Worm (Caenorhabditis elegans): ENCODE measurements around the gene Y66D12A.30.

The Y66D12A.30 gene

DNA sequence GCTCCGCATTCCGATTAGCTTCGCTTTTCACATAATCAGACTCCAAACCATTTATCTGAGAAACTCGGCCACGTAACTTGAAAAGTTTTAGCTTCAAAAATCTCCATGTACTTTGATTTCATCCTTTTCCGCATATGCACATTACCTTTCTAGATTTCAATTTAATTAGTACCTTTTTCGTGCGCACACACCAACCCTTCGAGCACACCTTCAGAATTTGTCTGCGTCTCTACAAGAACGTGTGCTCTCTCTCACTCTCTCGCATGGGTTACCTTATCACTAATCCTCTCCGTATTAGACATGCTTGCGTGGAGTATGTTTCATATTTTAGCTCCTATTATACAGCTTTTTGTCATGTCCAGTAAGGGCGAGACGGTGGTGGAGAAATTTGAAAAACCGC, at the start of gene Y66D12A.30:
TSS of gene Y66D12A.30 (plus strand) at position 301 of the 400 bp plus-strand sequence.
- TF ChIP-seq ref-1 (GFP tag; conservative IDR thresholded peaks at IDR 0.05): no peak
- no peak for TF ChIP-seq flt-1 (GFP tag; IDR thresholded peaks at IDR 0.05)
- no peak for TF ChIP-seq T22C8.4 (GFP tag; IDR thresholded peaks at IDR 0.05)
- TF ChIP-seq klf-2 (GFP tag; conservative IDR thresholded peaks at IDR 0.05): no peak
- TF ChIP-seq ztf-23 (GFP tag; IDR thresholded peaks at IDR 0.05): no peak
- no peak for TF ChIP-seq ztf-29 (GFP tag; IDR thresholded peaks at IDR 0.05)
- no peak for TF ChIP-seq tab-1 (GFP tag; IDR thresholded peaks at IDR 0.05)
- no peak for TF ChIP-seq cog-1 (tag; optimal IDR thresholded peaks at IDR 0.05)
- no peak for TF ChIP-seq med-1 (GFP tag; optimal IDR thresholded peaks at IDR 0.05; ENCODE audit: insufficient read depth)

DNA sequence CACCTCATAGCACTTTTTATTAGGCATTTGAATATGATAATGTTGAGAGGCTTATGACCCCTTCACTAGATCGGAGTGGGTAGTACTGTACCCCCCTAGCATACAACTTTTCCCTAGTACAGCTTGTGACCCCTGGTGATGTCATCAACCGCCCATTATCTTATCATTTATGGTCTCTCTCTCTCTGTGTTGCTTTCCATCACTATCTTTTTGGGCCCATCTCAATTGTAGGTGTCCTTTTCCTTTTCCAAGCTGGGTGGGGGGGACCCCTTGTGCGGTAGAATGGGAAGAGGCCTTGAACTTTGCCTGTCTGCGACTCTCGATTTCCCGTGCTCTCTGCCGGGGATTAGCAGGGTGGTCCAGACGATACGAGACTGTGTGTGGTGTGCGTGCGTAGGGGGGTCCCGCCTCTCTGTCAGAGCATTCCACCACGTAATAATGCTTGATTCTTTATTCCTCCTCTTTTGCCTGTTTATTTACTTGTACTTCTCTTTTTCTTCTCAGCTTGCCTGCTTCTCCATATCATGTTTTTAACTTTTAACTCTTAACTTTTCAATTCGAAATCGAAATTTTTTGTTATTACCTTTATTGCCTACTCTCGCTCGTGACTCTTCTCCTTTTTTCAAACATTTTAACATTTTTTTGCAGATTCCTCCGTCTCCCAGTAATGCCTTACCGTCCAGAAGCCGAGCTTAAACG, 49.0 kb upstream of the Y66D12A.30 start, which contains the start of gene ztf-29:
TSS of gene ztf-29 (plus strand) at position 649 of the 699 bp plus-strand sequence.
- no peak for TF ChIP-seq ref-1 (GFP tag; conservative IDR thresholded peaks at IDR 0.05)
- TF ChIP-seq ztf-23 (GFP tag; IDR thresholded peaks at IDR 0.05): no peak
- no peak for TF ChIP-seq med-1 (GFP tag; optimal IDR thresholded peaks at IDR 0.05; ENCODE audit: insufficient read depth)
- 0 out of 2 replicates have a peak, but pooled peaks have one; percentile 17 for TF ChIP-seq ztf-29 (GFP tag; IDR thresholded peaks at IDR 0.05)
- no peak for TF ChIP-seq klf-2 (GFP tag; conservative IDR thresholded peaks at IDR 0.05)
- TF ChIP-seq cog-1 (tag; optimal IDR thresholded peaks at IDR 0.05): no peak
- TF ChIP-seq tab-1 (GFP tag; IDR thresholded peaks at IDR 0.05): no peak
- peak; percentile 60; the same call in 1 of the 2 replicates for TF ChIP-seq flt-1 (GFP tag; IDR thresholded peaks at IDR 0.05)
- no peak for TF ChIP-seq T22C8.4 (GFP tag; IDR thresholded peaks at IDR 0.05)

DNA sequence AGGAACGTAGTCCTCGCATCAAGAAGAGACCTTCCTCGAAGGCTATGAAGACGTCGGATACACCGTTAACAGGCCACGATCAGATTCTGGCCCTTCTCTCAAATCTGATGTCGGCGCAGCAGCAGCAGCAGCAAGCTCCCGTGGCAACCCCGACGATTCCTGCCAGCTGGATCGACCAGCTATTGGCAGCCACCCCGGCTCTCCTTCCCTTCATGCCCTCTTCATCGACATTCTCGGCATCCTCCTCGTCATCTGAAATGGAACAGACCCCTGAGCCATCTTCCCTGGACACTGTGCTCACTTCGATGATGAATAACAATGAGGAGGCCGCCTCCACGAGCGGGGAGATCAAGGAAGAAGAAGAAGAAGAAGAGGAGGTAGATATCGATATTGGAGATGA, 48.1 kb upstream of the Y66D12A.30 start:
- no peak for TF ChIP-seq klf-2 (GFP tag; conservative IDR thresholded peaks at IDR 0.05)
- no peak for TF ChIP-seq ztf-29 (GFP tag; IDR thresholded peaks at IDR 0.05)
- no peak for TF ChIP-seq flt-1 (GFP tag; IDR thresholded peaks at IDR 0.05)
- no peak for TF ChIP-seq cog-1 (tag; optimal IDR thresholded peaks at IDR 0.05)

DNA sequence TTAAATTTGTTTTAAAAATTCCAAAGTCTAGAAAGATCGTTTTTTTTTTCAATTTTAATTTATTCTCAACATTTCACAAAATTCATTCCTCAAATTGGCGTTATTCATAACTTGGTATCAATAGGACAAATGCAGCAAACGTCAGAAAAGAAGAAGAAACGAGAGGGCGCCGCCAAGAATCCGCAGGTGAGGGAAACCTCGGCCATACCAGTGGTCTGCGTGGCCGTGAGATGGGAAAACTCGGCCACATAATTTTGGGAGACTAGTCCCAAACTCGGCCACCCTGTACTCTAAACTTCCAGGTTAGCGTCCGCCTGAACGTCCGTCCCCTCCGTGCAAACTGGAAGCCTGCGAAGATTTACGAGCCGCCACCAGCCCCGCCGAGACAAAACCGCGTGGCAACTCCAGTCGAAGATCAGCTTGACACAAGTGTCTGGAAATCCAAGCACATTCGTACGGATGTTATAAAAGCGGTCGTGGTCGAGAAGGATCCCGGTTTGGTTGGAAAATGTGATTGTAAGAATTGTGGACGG, 46.2 kb upstream of the Y66D12A.30 start, which contains the start of gene Y66D12A.11:
TSS of gene Y66D12A.11 (plus strand) at position 51 of the 533 bp plus-strand sequence.
- TF ChIP-seq T22C8.4 (GFP tag; IDR thresholded peaks at IDR 0.05) (no peak), ztf-23 (GFP tag; IDR thresholded peaks at IDR 0.05) (no peak), ref-1 (GFP tag; conservative IDR thresholded peaks at IDR 0.05) (no peak), tab-1 (GFP tag; IDR thresholded peaks at IDR 0.05) (0 out of 2 replicates have a peak, but pooled peaks have one; percentile 55), klf-2 (GFP tag; conservative IDR thresholded peaks at IDR 0.05) (no peak)

DNA sequence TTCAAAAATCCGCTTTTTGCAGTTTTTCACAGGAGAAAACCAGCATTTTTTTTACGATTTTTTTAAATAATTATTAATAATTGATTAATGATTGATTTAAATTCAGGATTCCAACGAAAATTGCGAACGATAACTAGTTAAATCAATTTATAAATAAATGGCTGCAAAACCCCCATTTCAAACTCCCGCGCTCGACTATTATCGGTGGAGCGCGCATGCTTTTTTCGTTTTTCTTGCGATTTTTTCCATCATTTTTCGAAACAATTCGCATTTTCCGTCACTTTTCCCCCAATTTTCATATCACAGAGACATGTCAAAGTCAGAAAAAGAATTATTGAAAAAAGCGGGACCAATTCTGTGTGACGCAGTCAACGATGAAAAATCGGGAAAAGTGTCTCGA, 44.1 kb upstream of the Y66D12A.30 start, which contains the start of gene Y66D12A.10:
TSS of gene Y66D12A.10 (plus strand) at position 273 of the 400 bp plus-strand sequence.
- TF ChIP-seq cog-1 (tag; optimal IDR thresholded peaks at IDR 0.05): no peak
- no peak for TF ChIP-seq ztf-23 (GFP tag; IDR thresholded peaks at IDR 0.05)
- TF ChIP-seq klf-2 (GFP tag; conservative IDR thresholded peaks at IDR 0.05): no peak
- TF ChIP-seq flt-1 (GFP tag; IDR thresholded peaks at IDR 0.05): no peak
- no peak for TF ChIP-seq T22C8.4 (GFP tag; IDR thresholded peaks at IDR 0.05)

DNA sequence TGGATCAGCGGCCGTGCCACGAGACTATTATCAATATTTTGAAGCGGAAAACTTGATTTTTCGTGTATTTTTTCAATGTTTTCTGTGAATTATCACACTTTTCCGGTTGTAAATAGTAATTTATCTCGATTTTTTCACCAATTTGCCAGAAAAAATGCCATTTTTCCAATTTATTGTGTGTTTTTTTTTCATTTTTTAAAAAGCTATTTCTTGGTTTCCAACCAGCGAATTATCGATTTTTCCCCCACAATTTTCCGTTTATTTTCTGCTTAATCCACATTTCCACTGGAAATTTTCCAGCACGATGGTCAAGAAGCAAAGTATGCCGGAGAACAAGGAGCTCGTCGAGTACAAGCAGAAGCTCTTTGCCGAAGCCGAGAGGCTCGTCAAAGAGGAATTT, 41.8 kb upstream of the Y66D12A.30 start, which contains the start of gene psme-3:
TSS of gene psme-3 (plus strand) at position 301 of the 400 bp plus-strand sequence.
- no peak for TF ChIP-seq klf-2 (GFP tag; conservative IDR thresholded peaks at IDR 0.05)
- no peak for TF ChIP-seq ztf-23 (GFP tag; IDR thresholded peaks at IDR 0.05)
- no peak for TF ChIP-seq T22C8.4 (GFP tag; IDR thresholded peaks at IDR 0.05)
- no peak for TF ChIP-seq cog-1 (tag; optimal IDR thresholded peaks at IDR 0.05)
- no peak for TF ChIP-seq flt-1 (GFP tag; IDR thresholded peaks at IDR 0.05)
- TF ChIP-seq ztf-29 (GFP tag; IDR thresholded peaks at IDR 0.05): no peak
- no peak for TF ChIP-seq tab-1 (GFP tag; IDR thresholded peaks at IDR 0.05)
- no peak for TF ChIP-seq med-1 (GFP tag; optimal IDR thresholded peaks at IDR 0.05; ENCODE audit: insufficient read depth)
- TF ChIP-seq ref-1 (GFP tag; conservative IDR thresholded peaks at IDR 0.05): no peak

DNA sequence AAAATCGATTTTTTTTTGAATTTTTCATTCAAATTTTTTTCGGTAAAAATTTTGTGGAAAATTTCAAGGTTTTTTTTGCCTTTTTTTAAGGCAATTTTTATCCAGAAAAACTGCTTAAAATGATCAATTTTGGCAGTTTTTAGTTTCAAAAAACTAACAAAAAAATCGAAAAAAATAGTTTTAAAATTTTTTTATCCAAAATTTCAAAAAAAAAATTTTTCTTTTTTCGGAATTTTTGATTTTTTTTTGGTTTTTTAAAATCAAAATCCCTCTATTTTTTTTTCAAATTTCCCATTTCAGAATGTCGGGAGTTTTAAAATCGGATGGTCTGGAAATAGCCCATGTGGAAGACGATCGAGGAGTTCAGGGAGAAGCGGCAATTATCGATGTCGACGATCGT, 35.7 kb upstream of the Y66D12A.30 start, which contains the start of gene Y66D12A.8:
TSS of gene Y66D12A.8 (plus strand) at position 301 of the 400 bp plus-strand sequence.
- no peak for TF ChIP-seq ztf-23 (GFP tag; IDR thresholded peaks at IDR 0.05)
- no peak for TF ChIP-seq tab-1 (GFP tag; IDR thresholded peaks at IDR 0.05)
- no peak for TF ChIP-seq cog-1 (tag; optimal IDR thresholded peaks at IDR 0.05)
- no peak for TF ChIP-seq flt-1 (GFP tag; IDR thresholded peaks at IDR 0.05)
- TF ChIP-seq ref-1 (GFP tag; conservative IDR thresholded peaks at IDR 0.05): no peak
- TF ChIP-seq ztf-29 (GFP tag; IDR thresholded peaks at IDR 0.05): no peak
- no peak for TF ChIP-seq klf-2 (GFP tag; conservative IDR thresholded peaks at IDR 0.05)
- no peak for TF ChIP-seq med-1 (GFP tag; optimal IDR thresholded peaks at IDR 0.05; ENCODE audit: insufficient read depth)
- TF ChIP-seq T22C8.4 (GFP tag; IDR thresholded peaks at IDR 0.05): no peak

DNA sequence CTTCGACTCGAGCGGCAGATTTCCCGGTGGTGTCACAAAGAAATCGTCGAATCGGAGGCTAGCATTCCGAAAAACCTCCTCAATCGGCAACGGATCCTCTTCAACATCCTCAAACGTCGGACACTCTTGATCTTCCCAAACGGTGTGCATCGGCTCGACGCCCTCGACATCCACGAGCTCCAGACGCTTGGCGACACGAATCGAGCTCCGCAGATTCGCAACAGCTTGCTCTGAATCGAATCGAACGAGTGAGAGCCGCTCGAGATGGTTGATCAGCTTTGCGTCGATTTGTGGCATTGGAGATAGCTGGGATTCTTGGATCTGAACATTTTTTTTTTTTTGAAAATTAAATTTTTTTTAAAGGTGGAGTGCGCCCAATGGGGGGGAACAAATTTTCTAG, 30.3 kb upstream of the Y66D12A.30 start:
- TF ChIP-seq cog-1 (tag; optimal IDR thresholded peaks at IDR 0.05) (no peak), ref-1 (GFP tag; conservative IDR thresholded peaks at IDR 0.05) (no peak), klf-2 (GFP tag; conservative IDR thresholded peaks at IDR 0.05) (no peak), flt-1 (GFP tag; IDR thresholded peaks at IDR 0.05) (no peak), ztf-23 (GFP tag; IDR thresholded peaks at IDR 0.05) (no peak), med-1 (GFP tag; optimal IDR thresholded peaks at IDR 0.05; ENCODE audit: insufficient read depth) (no peak), T22C8.4 (GFP tag; IDR thresholded peaks at IDR 0.05) (no peak), ztf-29 (GFP tag; IDR thresholded peaks at IDR 0.05) (no peak), tab-1 (GFP tag; IDR thresholded peaks at IDR 0.05) (no peak)

DNA sequence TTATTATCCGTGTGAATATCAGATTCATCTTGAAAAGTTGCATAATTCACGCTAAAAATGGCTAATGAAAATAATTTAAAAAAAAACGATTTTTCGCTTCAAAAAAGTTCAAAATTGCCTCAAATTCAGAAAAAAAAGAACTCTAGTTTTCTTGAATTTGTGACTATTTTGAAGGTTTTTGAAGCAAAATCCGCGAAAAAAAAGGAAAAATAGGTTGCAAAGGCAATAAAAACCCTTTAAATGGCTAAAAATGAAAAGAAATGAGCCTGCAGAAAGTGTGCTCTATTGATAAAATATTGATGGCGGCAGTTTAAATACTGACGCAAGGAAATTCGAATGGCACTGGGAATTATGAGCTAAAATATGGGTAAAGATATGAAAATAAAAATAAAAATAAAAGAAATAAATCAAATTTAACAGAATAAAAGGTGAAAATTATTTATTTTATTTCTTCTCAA, 29.2 kb upstream of the Y66D12A.30 start, which contains the start of gene Y66D12A.7:
TSS of gene Y66D12A.7 (minus strand) at position 51 of the 458 bp plus-strand sequence.
- TF ChIP-seq med-1 (GFP tag; optimal IDR thresholded peaks at IDR 0.05; ENCODE audit: insufficient read depth) (no peak), ref-1 (GFP tag; conservative IDR thresholded peaks at IDR 0.05) (no peak), tab-1 (GFP tag; IDR thresholded peaks at IDR 0.05) (no peak), flt-1 (GFP tag; IDR thresholded peaks at IDR 0.05) (no peak), ztf-29 (GFP tag; IDR thresholded peaks at IDR 0.05) (no peak), ztf-23 (GFP tag; IDR thresholded peaks at IDR 0.05) (no peak), T22C8.4 (GFP tag; IDR thresholded peaks at IDR 0.05) (no peak), klf-2 (GFP tag; conservative IDR thresholded peaks at IDR 0.05) (no peak), cog-1 (tag; optimal IDR thresholded peaks at IDR 0.05) (no peak)
